Fruit fly (Drosophila melanogaster) S2 (cell line): Measurements from ENCODE around the gene mRpS6.

Experiments
- CG8478 ChIP-seq: fragments of >200 bp; optimal IDR thresholded peaks from 2 replicates; lab custom pipeline; 2018
- CTCF ChIP-seq, 2 experiments: fragments of >200 bp; optimal IDR thresholded peaks; 2 replicates each; lab custom pipeline; 2018

dm6 chr3L:4412974-4413373 lies 48.6 kb downstream of the mRpS6 start:
- TF ChIP-seq CG8478 (no peak), CTCF (optimal IDR thresholded peaks at IDR 0.05; lab: Kevin White, UChicago) (no peak)
